Fruit fly (Drosophila melanogaster): ENCODE measurements around the gene Cpr78Cc.

Cpr78Cc gene

DNA sequence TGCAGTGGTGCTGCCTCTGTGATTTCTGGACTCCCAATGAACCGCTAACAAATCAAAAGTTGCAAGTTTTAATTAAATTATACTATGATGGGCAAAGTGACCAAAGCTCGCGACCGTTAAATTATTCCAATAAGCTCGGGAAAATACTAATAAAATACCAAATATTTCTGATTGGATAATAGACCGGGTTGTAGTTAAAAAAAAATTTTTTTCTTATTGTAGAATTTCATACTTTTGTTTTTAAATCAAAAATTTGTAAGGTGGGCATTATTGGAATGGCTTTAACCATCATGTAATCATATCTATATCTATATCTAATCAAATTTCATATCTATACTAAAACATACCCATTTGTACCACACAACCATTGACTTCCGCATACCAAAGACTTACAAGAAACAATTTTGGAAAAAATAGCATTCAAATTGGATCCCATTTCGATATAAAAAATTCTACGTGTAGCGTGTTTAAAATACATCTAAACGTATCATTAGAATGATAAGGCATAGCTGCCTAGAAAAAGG lies 32.5 kb upstream of the Cpr78Cc start, which contains the start of gene CG9391:
TSS of gene CG9391 (minus strand) at position 474 of the 524 bp plus-strand sequence.
- no peak for TF ChIP-seq amos (GFP tag; IDR thresholded peaks at IDR 0.05; ENCODE audit: partially characterized antibody)
- peak; percentile 68 for TF ChIP-seq gfzf (GFP tag; optimal IDR thresholded peaks at IDR 0.05)
- TF ChIP-seq tgo (GFP tag; IDR thresholded peaks at IDR 0.05): no peak
- TF ChIP-seq CG3281 (GFP tag; optimal IDR thresholded peaks at IDR 0.05): no peak
- TF ChIP-seq CG18599 (GFP tag; optimal IDR thresholded peaks at IDR 0.05): no peak
- no peak for TF ChIP-seq CG31224 (GFP tag; IDR thresholded peaks at IDR 0.05)
- no peak for TF ChIP-seq CG4360 (GFP tag; IDR thresholded peaks at IDR 0.05)
- no peak for TF ChIP-seq zen2 (GFP tag; IDR thresholded peaks at IDR 0.05; ENCODE audit: partially characterized antibody)
- TF ChIP-seq Deaf1 (tag; optimal IDR thresholded peaks at IDR 0.05): no peak
- no peak for TF ChIP-seq CG14014 (GFP tag; IDR thresholded peaks at IDR 0.05)
- no peak for TF ChIP-seq gem (tag; optimal IDR thresholded peaks at IDR 0.05)
- no peak for TF ChIP-seq Ets97D (GFP tag; optimal IDR thresholded peaks at IDR 0.05)
- TF ChIP-seq gt (GFP tag; IDR thresholded peaks at IDR 0.05): no peak
- TF ChIP-seq BtbVII (GFP tag; optimal IDR thresholded peaks at IDR 0.05): no peak
- TF ChIP-seq NC2β (GFP tag; optimal IDR thresholded peaks at IDR 0.05): no peak
- TF ChIP-seq CG6272 (GFP tag; IDR thresholded peaks at IDR 0.05): no peak
- TF ChIP-seq D (optimal IDR thresholded peaks at IDR 0.05): no peak
- TF ChIP-seq D (GFP tag; optimal IDR thresholded peaks at IDR 0.05): no peak
- 0 out of 4 replicates have a peak, but pooled peaks have one; percentile 14 for TF ChIP-seq Dll (GFP tag; IDR thresholded peaks at IDR 0.05; ENCODE audit: partially characterized antibody)
- TF ChIP-seq row (GFP tag; IDR thresholded peaks at IDR 0.05): no peak
- TF ChIP-seq peb (GFP tag; IDR thresholded peaks at IDR 0.05): no peak
- no peak for TF ChIP-seq CG10209 (GFP tag; optimal IDR thresholded peaks at IDR 0.05)
- TF ChIP-seq croc (GFP tag; conservative IDR thresholded peaks at IDR 0.05): no peak
- TF ChIP-seq CG31388 (GFP tag; optimal IDR thresholded peaks at IDR 0.05): no peak
- no peak for TF ChIP-seq CG10565 (GFP tag; optimal IDR thresholded peaks at IDR 0.05)
- no peak for TF ChIP-seq Mad (GFP tag; optimal IDR thresholded peaks at IDR 0.05)
- no peak for TF ChIP-seq Gsc (GFP tag; IDR thresholded peaks at IDR 0.05)
- TF ChIP-seq lab (GFP tag; optimal IDR thresholded peaks at IDR 0.05): no peak
- TF ChIP-seq repo (GFP tag; optimal IDR thresholded peaks at IDR 0.05): no peak
- peak; percentile 23 for TF ChIP-seq Nf-YB (GFP tag; optimal IDR thresholded peaks at IDR 0.05)
- TF ChIP-seq abd-A (tag; optimal IDR thresholded peaks at IDR 0.05): no peak
- no peak for TF ChIP-seq Asciz (GFP tag; optimal IDR thresholded peaks at IDR 0.05)
- TF ChIP-seq nau (GFP tag; optimal IDR thresholded peaks at IDR 0.05): no peak
- no peak for TF ChIP-seq CG10267 (tag; optimal IDR thresholded peaks at IDR 0.05)
- no peak for TF ChIP-seq zen (tag; optimal IDR thresholded peaks at IDR 0.05)
- TF ChIP-seq insv (GFP tag; optimal IDR thresholded peaks at IDR 0.05): peak in 1 of 2 experiments; percentile 80
- TF ChIP-seq Doc3 (GFP tag; IDR thresholded peaks at IDR 0.05; ENCODE audit: partially characterized antibody): no peak
- no peak for TF ChIP-seq CG4404 (GFP tag; IDR thresholded peaks at IDR 0.05)
- TF ChIP-seq CG11247 (GFP tag; IDR thresholded peaks at IDR 0.05): no peak
- TF ChIP-seq CG9817 (tag; optimal IDR thresholded peaks at IDR 0.05): no peak
- no peak for TF ChIP-seq CG9876 (GFP tag; optimal IDR thresholded peaks at IDR 0.05)
- TF ChIP-seq CG31441 (GFP tag; IDR thresholded peaks at IDR 0.05): no peak
- no peak for TF ChIP-seq CG15601 (tag; optimal IDR thresholded peaks at IDR 0.05)
- TF ChIP-seq Xrp1 (GFP tag; IDR thresholded peaks at IDR 0.05): no peak
- no peak for TF ChIP-seq CG2116 (GFP tag; optimal IDR thresholded peaks at IDR 0.05)
- peak; percentile 36 for TF ChIP-seq Dp (GFP tag; optimal IDR thresholded peaks at IDR 0.05)
- peak in 1 of 2 experiments; percentile 68 for TF ChIP-seq Pdp1 (GFP tag; optimal IDR thresholded peaks at IDR 0.05)
- no peak for TF ChIP-seq tap (tag; optimal IDR thresholded peaks at IDR 0.05)
- no peak for TF ChIP-seq cg (GFP tag; optimal IDR thresholded peaks at IDR 0.05)
- peak; percentile 27 for TF ChIP-seq Lhr (GFP tag; optimal IDR thresholded peaks at IDR 0.05)
- no peak for TF ChIP-seq B-H1 (GFP tag; IDR thresholded peaks at IDR 0.05)
